Fruit fly (Drosophila melanogaster) whole organism, prepupa: ENCODE data around the gene CG14971.

Experiments
- Blimp-1 ChIP-seq: fragments of 200-800 bp; sonication (Bioruptor generic); optimal IDR thresholded peaks from 3 replicates; lab custom pipeline; 2017; ENCODE audit warnings: missing biosample characterization, missing genetic modification characterization, mild to moderate bottlenecking, moderate library complexity, missing genetic modification reagents
- CG10631 ChIP-seq: fragments of 200-800 bp; sonication (Bioruptor generic); optimal IDR thresholded peaks from 2 replicates; lab custom pipeline; 2016; ENCODE audit warnings: missing biosample characterization, missing genetic modification characterization
- CG10669 ChIP-seq: fragments of 200-800 bp; sonication (Bioruptor generic); optimal IDR thresholded peaks from 3 replicates; lab custom pipeline; 2018; ENCODE audit warnings: missing biosample characterization, mild to moderate bottlenecking, missing genetic modification characterization, moderate library complexity
- CG11762 ChIP-seq: fragments of 200-800 bp; sonication (Bioruptor generic); optimal IDR thresholded peaks from 3 replicates; lab custom pipeline; 2016; ENCODE audit warnings: missing biosample characterization, missing genetic modification characterization; ENCODE audit not compliant: insufficient read depth
- CG11902 ChIP-seq: fragments of 200-800 bp; sonication (Bioruptor generic); optimal IDR thresholded peaks from 3 replicates; lab custom pipeline; 2016; ENCODE audit warnings: missing biosample characterization, missing genetic modification characterization
- CG15336 ChIP-seq: fragments of 200-800 bp; sonication (Bioruptor generic); IDR thresholded peaks from 2 replicates; pipeline ENCODE4 v1.3.6; 2022; ENCODE audit warnings: missing biosample characterization, missing genetic modification characterization
- CG1621 ChIP-seq: fragments of 200-800 bp; sonication (Bioruptor generic); optimal IDR thresholded peaks from 3 replicates; lab custom pipeline; 2018; ENCODE audit warnings: missing biosample characterization, mild to moderate bottlenecking, missing genetic modification characterization
- CG16779 ChIP-seq: fragments of 200-800 bp; sonication (Bioruptor generic); optimal IDR thresholded peaks from 3 replicates; lab custom pipeline; 2017; ENCODE audit warnings: missing biosample characterization, mild to moderate bottlenecking, missing genetic modification characterization
- CG32006 ChIP-seq: fragments of 200-800 bp; sonication (Bioruptor generic); optimal IDR thresholded peaks from 3 replicates; lab custom pipeline; 2017; ENCODE audit warnings: missing biosample characterization, mild to moderate bottlenecking, missing genetic modification characterization
- CG34406 ChIP-seq: fragments of 200-800 bp; sonication (Bioruptor generic); optimal IDR thresholded peaks from 3 replicates; lab custom pipeline; 2016; ENCODE audit warnings: missing biosample characterization, missing genetic modification characterization
- CG4318 ChIP-seq: fragments of 200-800 bp; sonication (Bioruptor generic); optimal IDR thresholded peaks from 3 replicates; lab custom pipeline; 2017; ENCODE audit warnings: missing biosample characterization, mild to moderate bottlenecking, missing genetic modification characterization
- CG7368 ChIP-seq: fragments of 200-800 bp; sonication (Bioruptor generic); optimal IDR thresholded peaks from 3 replicates; lab custom pipeline; 2016; ENCODE audit warnings: missing biosample characterization, missing genetic modification characterization
- CG8119 ChIP-seq: fragments of 200-800 bp; sonication (Bioruptor generic); IDR thresholded peaks from 3 replicates; pipeline ENCODE4 v1.3.6; 2022; ENCODE audit warnings: missing biosample characterization, missing genetic modification characterization
- CG8319 ChIP-seq: fragments of 200-800 bp; sonication (Bioruptor generic); optimal IDR thresholded peaks from 3 replicates; lab custom pipeline; 2016; ENCODE audit warnings: missing biosample characterization, missing genetic modification characterization
- CG8632 ChIP-seq: fragments of 200-800 bp; sonication (Bioruptor generic); optimal IDR thresholded peaks from 3 replicates; lab custom pipeline; 2016; ENCODE audit warnings: missing biosample characterization, missing genetic modification characterization
- Eip75B ChIP-seq: fragments of 200-800 bp; sonication (Bioruptor generic); optimal IDR thresholded peaks from 3 replicates; lab custom pipeline; 2016; ENCODE audit warnings: missing biosample characterization, missing genetic modification characterization
- Eip78C ChIP-seq: fragments of 200-800 bp; sonication (Bioruptor generic); peaks from one replicate; lab custom pipeline; 2016; ENCODE audit warnings: missing biosample characterization, missing genetic modification characterization
- Eip93F ChIP-seq: fragments of 200-800 bp; sonication (Bioruptor generic); optimal IDR thresholded peaks from 2 replicates; lab custom pipeline; 2016; ENCODE audit warnings: missing biosample characterization, mild to moderate bottlenecking, missing genetic modification characterization
- Gug ChIP-seq: fragments of 200-800 bp; sonication (Bioruptor generic); IDR thresholded peaks from 2 replicates; pipeline ENCODE4 v1.3.6; 2022; ENCODE audit warnings: missing biosample characterization, missing genetic modification characterization
- Hr38 ChIP-seq: sonication (Bioruptor generic); optimal IDR thresholded peaks from 2 replicates; lab custom pipeline; 2016; ENCODE audit warnings: missing biosample characterization, missing genetic modification characterization
- Hr39 ChIP-seq: fragments of 200-800 bp; sonication (Bioruptor generic); optimal IDR thresholded peaks from 2 replicates; lab custom pipeline; 2016; ENCODE audit warnings: missing biosample characterization, missing genetic modification characterization
- Lpt ChIP-seq: fragments of 200-800 bp; sonication (Bioruptor generic); optimal IDR thresholded peaks from 3 replicates; lab custom pipeline; 2016; ENCODE audit warnings: missing biosample characterization, missing genetic modification characterization
- Met ChIP-seq: fragments of 200-800 bp; sonication (Bioruptor generic); optimal IDR thresholded peaks from 3 replicates; lab custom pipeline; 2016; ENCODE audit warnings: missing biosample characterization, missing genetic modification characterization
- OdsH ChIP-seq: fragments of 200-800 bp; sonication (Bioruptor generic); optimal IDR thresholded peaks from 3 replicates; lab custom pipeline; 2016; ENCODE audit warnings: missing biosample characterization, missing genetic modification characterization
- Smox ChIP-seq: fragments of 200-800 bp; sonication (Bioruptor generic); optimal IDR thresholded peaks from 3 replicates; lab custom pipeline; 2016; ENCODE audit warnings: missing biosample characterization, missing genetic modification characterization
- Sox102F ChIP-seq: fragments of 200-800 bp; sonication (Bioruptor generic); optimal IDR thresholded peaks from 2 replicates; lab custom pipeline; 2016; ENCODE audit warnings: missing biosample characterization, mild to moderate bottlenecking, missing genetic modification characterization
- Sox14 ChIP-seq: fragments of 200-800 bp; sonication (Bioruptor generic); optimal IDR thresholded peaks from 3 replicates; lab custom pipeline; 2016; ENCODE audit warnings: missing biosample characterization, missing genetic modification characterization
- achi ChIP-seq: fragments of 200-800 bp; sonication (Bioruptor generic); optimal IDR thresholded peaks from 3 replicates; lab custom pipeline; 2016; ENCODE audit warnings: missing biosample characterization, missing genetic modification characterization
- acj6 ChIP-seq: fragments of 200-800 bp; sonication (Bioruptor generic); optimal IDR thresholded peaks from 3 replicates; lab custom pipeline; 2016; ENCODE audit warnings: missing biosample characterization, missing genetic modification characterization
- dac ChIP-seq: fragments of 200-800 bp; sonication (Bioruptor generic); optimal IDR thresholded peaks from 2 replicates; lab custom pipeline; 2017; ENCODE audit warnings: missing biosample characterization, mild to moderate bottlenecking, missing genetic modification characterization
- dsx ChIP-seq: fragments of 200-800 bp; optimal IDR thresholded peaks from 3 replicates; lab custom pipeline; 2019; ENCODE audit warnings: missing biosample characterization, mild to moderate bottlenecking, missing genetic modification characterization, moderate library complexity; ENCODE audit not compliant: poor library complexity, severe bottlenecking
- esn ChIP-seq: fragments of 200-800 bp; sonication (Bioruptor generic); optimal IDR thresholded peaks from 2 replicates; lab custom pipeline; 2016; ENCODE audit warnings: missing biosample characterization, mild to moderate bottlenecking, missing genetic modification characterization, moderate library complexity
- fkh ChIP-seq: fragments of 200-800 bp; sonication (Bioruptor generic); optimal IDR thresholded peaks from 3 replicates; lab custom pipeline; 2017; ENCODE audit warnings: missing biosample characterization, mild to moderate bottlenecking, missing genetic modification characterization, moderate library complexity
- net ChIP-seq: fragments of 200-800 bp; sonication (Bioruptor generic); optimal IDR thresholded peaks from 3 replicates; lab custom pipeline; 2016; ENCODE audit warnings: missing biosample characterization, missing genetic modification characterization
- salr ChIP-seq, 2 experiments: fragments of 200-800 bp; sonication (Bioruptor generic); optimal IDR thresholded peaks; 3 replicates each; lab custom pipeline; 2016 to 2018; ENCODE audit warnings: missing biosample characterization in 2 of 2, missing genetic modification characterization in 2 of 2, mild to moderate bottlenecking in 1 of 2
- ss ChIP-seq, 2 experiments: fragments of 200-800 bp; sonication (Bioruptor generic); optimal IDR thresholded peaks; 2 replicates in 1 of 2; 3 replicates in 1 of 2; lab custom pipeline; 2017 to 2018; ENCODE audit warnings: mild to moderate bottlenecking in 2 of 2, missing biosample characterization in 2 of 2, missing genetic modification characterization in 2 of 2, moderate library complexity in 1 of 2
- svp ChIP-seq: fragments of 200-800 bp; sonication (Bioruptor generic); peaks from one replicate; lab custom pipeline; 2016; ENCODE audit warnings: missing biosample characterization, missing genetic modification characterization
- topi ChIP-seq: fragments of 200-800 bp; sonication (Bioruptor generic); optimal IDR thresholded peaks from 3 replicates; lab custom pipeline; 2016; ENCODE audit warnings: missing biosample characterization, missing genetic modification characterization
- vri ChIP-seq: fragments of 200-800 bp; sonication (Bioruptor generic); optimal IDR thresholded peaks from 3 replicates; lab custom pipeline; 2016; ENCODE audit warnings: missing biosample characterization, mild to moderate bottlenecking, missing genetic modification characterization

CG14971 gene

dm6 chr3L:3472786-3473185, 1.7 kb upstream of the CG14971 start (continued):
- TF ChIP-seq Eip75B: peak; percentile 42
- TF ChIP-seq ss (GFP tag; optimal IDR thresholded peaks at IDR 0.05; lab: Kevin White, UChicago): peak; percentile 46 to 74
- no peak for TF ChIP-seq CG4318 (GFP tag; lab: Kevin White, UChicago)
- TF ChIP-seq Eip78C: peak; percentile 71
- TF ChIP-seq salr (GFP tag; optimal IDR thresholded peaks at IDR 0.05; lab: Kevin White, UChicago): peak in 1 of 2 experiments; percentile 36
- peak; percentile 54 for TF ChIP-seq net (GFP tag; lab: Kevin White, UChicago)
- peak; percentile 33 for TF ChIP-seq Smox (GFP tag; lab: Kevin White, UChicago)
- peak; percentile 10 for TF ChIP-seq Hr39 (GFP tag; lab: Kevin White, UChicago)
- no peak for TF ChIP-seq Hr38
- peak; percentile 68 for TF ChIP-seq svp (GFP tag; lab: Kevin White, UChicago)
- peak; percentile 63 for TF ChIP-seq CG8119 (GFP tag; lab: Robert Waterston, UW)
- peak; percentile 35 for TF ChIP-seq CG10631
- TF ChIP-seq CG1621 (tag; lab: Kevin White, UChicago): peak; percentile 48
- peak; percentile 67 for TF ChIP-seq Met
- TF ChIP-seq CG10669: peak; percentile 54
- no peak for TF ChIP-seq CG8319
- TF ChIP-seq CG15336 (GFP tag; lab: Robert Waterston, UW): 0 out of 2 replicates have a peak, but pooled peaks have one; percentile 47
- TF ChIP-seq CG16779 (tag; lab: Kevin White, UChicago): peak; percentile 41
- no peak for TF ChIP-seq Lpt (GFP tag; lab: Kevin White, UChicago)
- TF ChIP-seq vri (GFP tag; lab: Kevin White, UChicago): peak; percentile 27
- TF ChIP-seq esn (GFP tag; lab: Kevin White, UChicago): peak; percentile 53
- TF ChIP-seq CG34406 (GFP tag; lab: Kevin White, UChicago): peak; percentile 15
- TF ChIP-seq Sox102F (GFP tag; lab: Kevin White, UChicago): peak; percentile 58
- TF ChIP-seq topi (GFP tag; lab: Kevin White, UChicago): peak; percentile 35
- peak; percentile 47 for TF ChIP-seq dsx (GFP tag; lab: Kevin White, UChicago)
- peak; percentile 39 for TF ChIP-seq Sox14
- TF ChIP-seq acj6 (GFP tag; lab: Kevin White, UChicago): peak; percentile 57
- no peak for TF ChIP-seq CG11902
- TF ChIP-seq dac (GFP tag; lab: Kevin White, UChicago): peak; percentile 8
- peak; percentile 51 for TF ChIP-seq achi (GFP tag; lab: Kevin White, UChicago)
- TF ChIP-seq Gug (GFP tag; lab: Robert Waterston, UW): 0 out of 2 replicates have a peak, but pooled peaks have one; percentile 16
- peak; percentile 20 for TF ChIP-seq CG8632 (GFP tag; lab: Kevin White, UChicago)
- peak; percentile 40 for TF ChIP-seq CG7368 (GFP tag; lab: Kevin White, UChicago)
- TF ChIP-seq Blimp-1 (GFP tag; lab: Kevin White, UChicago): no peak
- TF ChIP-seq CG32006 (GFP tag; lab: Kevin White, UChicago): no peak
- TF ChIP-seq fkh (GFP tag; lab: Kevin White, UChicago): no peak

dm6 chr3L:3472063-3472528, 987 bp upstream of the CG14971 start, which contains the start of the genes CG32267 and CG42324:
Gene CG32267 (minus strand): TSS chr3L:3472113.
Gene CG42324 (plus strand): TSS chr3L:3472447.
- TF ChIP-seq dac (GFP tag; lab: Kevin White, UChicago) (no peak), fkh (GFP tag; lab: Kevin White, UChicago) (peak; percentile 28), Eip78C (peak; percentile 29), OdsH (GFP tag; lab: Kevin White, UChicago) (no peak)

dm6 chr3L:3469709-3470108, 1.4 kb downstream of the CG14971 start:
- TF ChIP-seq vri (GFP tag; lab: Kevin White, UChicago) (peak; percentile 56), Eip93F (peak; percentile 3), CG11762 (no peak)
- TF ChIP-seq, all 60 proteins: peak for 2
